Fruit fly (Drosophila melanogaster): ENCODE data around the gene CG7115.

CG7115 gene

dm6 chr2L:7871821-7872524, 51.0 kb downstream of the CG7115 start (continued):
- TF ChIP-seq bbx (GFP tag; IDR thresholded peaks at IDR 0.05; ENCODE audit: partially characterized antibody) (no peak; the same call in 1 of the 2 replicates), lab (GFP tag; optimal IDR thresholded peaks at IDR 0.05) (peak; percentile 66), row (GFP tag; IDR thresholded peaks at IDR 0.05) (peak; percentile 59), CG43689 (GFP tag; IDR thresholded peaks at IDR 0.05) (no peak), Hmx (GFP tag; optimal IDR thresholded peaks at IDR 0.05) (no peak), CG11093 (GFP tag; IDR thresholded peaks at IDR 0.05) (no peak), fru (optimal IDR thresholded peaks at IDR 0.05) (no peak), Rfx (GFP tag; IDR thresholded peaks at IDR 0.05) (peak; percentile 27; the same call in 1 of the 2 replicates), C15 (GFP tag; IDR thresholded peaks at IDR 0.05) (no peak), kay (GFP tag; optimal IDR thresholded peaks at IDR 0.05) (no peak), fd3F (GFP tag; optimal IDR thresholded peaks at IDR 0.05) (peak; percentile 48), sob (GFP tag; IDR thresholded peaks at IDR 0.05) (peak; percentile 37; the same call in 1 of the 2 replicates), PHDP (tag; optimal IDR thresholded peaks at IDR 0.05) (peak; percentile 51), Stat92E (GFP tag; optimal IDR thresholded peaks at IDR 0.05) (no peak), zfh2 (GFP tag; optimal IDR thresholded peaks at IDR 0.05) (peak; percentile 21), CG13287 (GFP tag; IDR thresholded peaks at IDR 0.05; ENCODE audit: partially characterized antibody) (no peak), Spps (tag; optimal IDR thresholded peaks at IDR 0.05) (no peak), CG30020 (tag; optimal IDR thresholded peaks at IDR 0.05) (no peak), grn (GFP tag; optimal IDR thresholded peaks at IDR 0.05) (no peak), Lim3 (GFP tag; IDR thresholded peaks at IDR 0.05) (no peak), ssp (GFP tag; IDR thresholded peaks at IDR 0.05) (peak; percentile 9; the same call in 1 of the 2 replicates), trh (GFP tag; optimal IDR thresholded peaks at IDR 0.05) (no peak), so (GFP tag; IDR thresholded peaks at IDR 0.05) (no peak), CG4360 (GFP tag; IDR thresholded peaks at IDR 0.05) (no peak), CG10321 (GFP tag; IDR thresholded peaks at IDR 0.05) (no peak), Camta (GFP tag; optimal IDR thresholded peaks at IDR 0.05) (no peak), amos (GFP tag; IDR thresholded peaks at IDR 0.05; ENCODE audit: partially characterized antibody) (no peak), cwo (GFP tag; optimal IDR thresholded peaks at IDR 0.05) (peak; percentile 49), nmo (GFP tag; optimal IDR thresholded peaks at IDR 0.05) (peak; percentile 51), insv (GFP tag; optimal IDR thresholded peaks at IDR 0.05) (no peak), onecut (GFP tag; IDR thresholded peaks at IDR 0.05) (no peak), CG9609 (GFP tag; optimal IDR thresholded peaks at IDR 0.05) (peak; percentile 18), CG31365 (tag; optimal IDR thresholded peaks at IDR 0.05) (no peak), dmrt11E (tag; optimal IDR thresholded peaks at IDR 0.05) (no peak), dmrt99B (tag; optimal IDR thresholded peaks at IDR 0.05) (peak; percentile 76), CG6854 (GFP tag; optimal IDR thresholded peaks at IDR 0.05) (peak; percentile 39), bab2 (GFP tag; optimal IDR thresholded peaks at IDR 0.05) (peak; percentile 43), unpg (GFP tag; optimal IDR thresholded peaks at IDR 0.05) (peak; percentile 50), Adf1 (GFP tag; IDR thresholded peaks at IDR 0.05) (no peak), inv (GFP tag; IDR thresholded peaks at IDR 0.05; ENCODE audit: partially characterized antibody) (no peak), dimm (GFP tag; IDR thresholded peaks at IDR 0.05) (no peak), CG8290 (GFP tag; optimal IDR thresholded peaks at IDR 0.05) (no peak), CG8290 (tag; optimal IDR thresholded peaks at IDR 0.05) (no peak), Hr78 (GFP tag; optimal IDR thresholded peaks at IDR 0.05) (no peak), CG10147 (GFP tag; optimal IDR thresholded peaks at IDR 0.05) (peak; percentile 78), sens-2 (GFP tag; IDR thresholded peaks at IDR 0.05) (no peak), CkIIα-i1 (GFP tag; IDR thresholded peaks at IDR 0.05) (no peak), gro (GFP tag; optimal IDR thresholded peaks at IDR 0.05) (peak; percentile 58), CG12299 (tag; optimal IDR thresholded peaks at IDR 0.05) (no peak), Eip74EF (GFP tag; optimal IDR thresholded peaks at IDR 0.05) (no peak)
